Fruit fly (Drosophila melanogaster): ENCODE measurements around the gene RhoGAP92B.

The RhoGAP92B gene

dm6 chr3R:19905932-19906439, 1.0 kb downstream of the RhoGAP92B start (continued):
- TF ChIP-seq ss (GFP tag; optimal IDR thresholded peaks at IDR 0.05) (peak; percentile 61 to 76), CG7368 (GFP tag; optimal IDR thresholded peaks at IDR 0.05) (peak; percentile 82), Sox14 (GFP tag; optimal IDR thresholded peaks at IDR 0.05) (peak; percentile 89), salr (GFP tag; optimal IDR thresholded peaks at IDR 0.05) (peak; percentile 70 to 77), CG11294 (GFP tag; IDR thresholded peaks at IDR 0.05) (peak; percentile 84), CG8632 (GFP tag; optimal IDR thresholded peaks at IDR 0.05) (peak; percentile 83), CG10631 (GFP tag; optimal IDR thresholded peaks at IDR 0.05) (peak; percentile 81), CG9139 (GFP tag; optimal IDR thresholded peaks at IDR 0.05) (peak; percentile 50), Hr4 (GFP tag; optimal IDR thresholded peaks at IDR 0.05) (peak; percentile 86), esn (GFP tag; optimal IDR thresholded peaks at IDR 0.05) (peak; percentile 93), Smox (GFP tag; optimal IDR thresholded peaks at IDR 0.05) (peak; percentile 91), CG6808 (GFP tag; optimal IDR thresholded peaks at IDR 0.05) (peak; percentile 80), Lpt (GFP tag; optimal IDR thresholded peaks at IDR 0.05) (peak; percentile 65), Sox15 (GFP tag; optimal IDR thresholded peaks at IDR 0.05) (peak; percentile 89), net (GFP tag; optimal IDR thresholded peaks at IDR 0.05) (peak; percentile 86), CG34406 (GFP tag; optimal IDR thresholded peaks at IDR 0.05) (peak; percentile 86), CG11762 (GFP tag; optimal IDR thresholded peaks at IDR 0.05; ENCODE audit: insufficient read depth) (peak; percentile 82), spab (GFP tag; optimal IDR thresholded peaks at IDR 0.05) (peak; percentile 86), CG1621 (tag; optimal IDR thresholded peaks at IDR 0.05) (peak; percentile 82), fd59A (GFP tag; optimal IDR thresholded peaks at IDR 0.05) (peak; percentile 85), Hr39 (GFP tag; optimal IDR thresholded peaks at IDR 0.05) (peak; percentile 95), CG11902 (GFP tag; optimal IDR thresholded peaks at IDR 0.05) (peak; percentile 87), vri (GFP tag; optimal IDR thresholded peaks at IDR 0.05) (peak; percentile 93), Blimp-1 (GFP tag; optimal IDR thresholded peaks at IDR 0.05) (peak; percentile 59)

dm6 chr3R:19908863-19909343, 3.9 kb downstream of the RhoGAP92B start:
- TF ChIP-seq achi (GFP tag; optimal IDR thresholded peaks at IDR 0.05) (peak; percentile 84), Eip75B (GFP tag; optimal IDR thresholded peaks at IDR 0.05) (peak; percentile 79), CG7368 (GFP tag; optimal IDR thresholded peaks at IDR 0.05) (peak; percentile 80), Sox102F (GFP tag; optimal IDR thresholded peaks at IDR 0.05) (peak; percentile 87), Hr39 (GFP tag; optimal IDR thresholded peaks at IDR 0.05) (peak; percentile 88), CG16779 (tag; optimal IDR thresholded peaks at IDR 0.05) (peak; percentile 57), CG8119 (GFP tag; IDR thresholded peaks at IDR 0.05) (peak; percentile 80), esn (GFP tag; optimal IDR thresholded peaks at IDR 0.05) (peak; percentile 89), topi (GFP tag; optimal IDR thresholded peaks at IDR 0.05) (peak; percentile 81), CG11902 (GFP tag; optimal IDR thresholded peaks at IDR 0.05) (peak; percentile 82), CG6792 (GFP tag; optimal IDR thresholded peaks at IDR 0.05) (peak; percentile 89), CG6276 (GFP tag; optimal IDR thresholded peaks at IDR 0.05) (peak; percentile 77), CG6163 (GFP tag; IDR thresholded peaks at IDR 0.05) (peak; percentile 90), eg (GFP tag; IDR thresholded peaks at IDR 0.05) (peak; percentile 90), Ets96B (tag; optimal IDR thresholded peaks at IDR 0.05) (peak; percentile 69), Smox (GFP tag; optimal IDR thresholded peaks at IDR 0.05) (peak; percentile 86), CG6854 (GFP tag; optimal IDR thresholded peaks at IDR 0.05) (peak; percentile 30), CG9139 (GFP tag; optimal IDR thresholded peaks at IDR 0.05) (no peak), CG1621 (tag; optimal IDR thresholded peaks at IDR 0.05) (peak; percentile 82), vri (GFP tag; optimal IDR thresholded peaks at IDR 0.05) (peak; percentile 82), fd59A (GFP tag; optimal IDR thresholded peaks at IDR 0.05) (peak; percentile 59), CG15336 (GFP tag; IDR thresholded peaks at IDR 0.05) (peak; percentile 87), CG31627 (GFP tag; optimal IDR thresholded peaks at IDR 0.05) (peak; percentile 86), net (GFP tag; optimal IDR thresholded peaks at IDR 0.05) (peak; percentile 84), CG8319 (GFP tag; optimal IDR thresholded peaks at IDR 0.05) (peak; percentile 74), CG8632 (GFP tag; optimal IDR thresholded peaks at IDR 0.05) (peak; percentile 81), Sox14 (GFP tag; optimal IDR thresholded peaks at IDR 0.05) (peak; percentile 92), dac (GFP tag; optimal IDR thresholded peaks at IDR 0.05) (peak; percentile 67), Met (GFP tag; optimal IDR thresholded peaks at IDR 0.05) (peak; percentile 71), Ets21C (GFP tag; optimal IDR thresholded peaks at IDR 0.05) (peak; percentile 84), CG11762 (GFP tag; optimal IDR thresholded peaks at IDR 0.05; ENCODE audit: insufficient read depth) (peak; percentile 74), Sox15 (GFP tag; optimal IDR thresholded peaks at IDR 0.05) (peak; percentile 88), lz (GFP tag; optimal IDR thresholded peaks at IDR 0.05) (peak; percentile 88), CG6808 (GFP tag; optimal IDR thresholded peaks at IDR 0.05) (peak; percentile 53), Hr38 (GFP tag; optimal IDR thresholded peaks at IDR 0.05) (no peak), Hr4 (GFP tag; optimal IDR thresholded peaks at IDR 0.05) (peak; percentile 86), CG10669 (GFP tag; optimal IDR thresholded peaks at IDR 0.05) (peak; percentile 77), dsx (GFP tag; optimal IDR thresholded peaks at IDR 0.05; ENCODE audit: poor library complexity, severe bottlenecking) (peak; percentile 51)
